Worm (Caenorhabditis elegans) whole organism, mixed stage, embryonic: Measurements from ENCODE around the gene T22F3.2.
"Not testable (repeated sequence)": the region's sequence is repeated elsewhere in the genome, so short reads cannot be mapped to it uniquely, and the experiment has no call there.

ENCODE experiments used
- M03D4.4 ChIP-seq: sonication (generic microtip); optimal IDR thresholded peaks from 2 replicates; lab custom pipeline; 2017; ENCODE audit warnings: mild to moderate bottlenecking, missing genetic modification characterization, missing compliant biosample characterization
- bed-3 ChIP-seq: fragments of 200-800 bp; sonication (Bioruptor generic); optimal IDR thresholded peaks from 3 replicates; lab custom pipeline; 2018; ENCODE audit warnings: mild to moderate bottlenecking, missing genetic modification characterization, moderate library complexity, missing compliant biosample characterization
- blmp-1 ChIP-seq: fragments of 150-350 bp; optimal IDR thresholded peaks from 2 replicates; lab custom pipeline; 2014; ENCODE audit warnings: missing biosample characterization, missing genetic modification characterization
- ceh-39 ChIP-seq: fragments of 150-350 bp; optimal IDR thresholded peaks from 2 replicates; lab custom pipeline; 2014; ENCODE audit warnings: missing biosample characterization, missing genetic modification characterization
- ceh-43 ChIP-seq: fragments of 200-800 bp; sonication (Bioruptor generic); optimal IDR thresholded peaks from 2 replicates; lab custom pipeline; 2018; ENCODE audit warnings: mild to moderate bottlenecking, missing genetic modification characterization, moderate library complexity, missing compliant biosample characterization
- ceh-83 ChIP-seq: fragments of 200-800 bp; sonication (Bioruptor generic); optimal IDR thresholded peaks from 2 replicates; lab custom pipeline; 2018; ENCODE audit warnings: mild to moderate bottlenecking, missing genetic modification characterization, missing compliant biosample characterization
- ces-1 ChIP-seq: fragments of 150-350 bp; optimal IDR thresholded peaks from 2 replicates; lab custom pipeline; 2014; ENCODE audit warnings: missing biosample characterization, missing genetic modification reagents, missing genetic modification characterization
- cnd-1 ChIP-seq: fragments of 200-800 bp; sonication (Bioruptor generic); optimal IDR thresholded peaks from 2 replicates; lab custom pipeline; 2018; ENCODE audit warnings: mild to moderate bottlenecking, missing genetic modification characterization, missing compliant biosample characterization
- drap-1 ChIP-seq: fragments of 200-800 bp; sonication (Bioruptor generic); optimal IDR thresholded peaks from 3 replicates; lab custom pipeline; 2018; ENCODE audit warnings: mild to moderate bottlenecking, missing genetic modification characterization, missing compliant biosample characterization
- elt-3 ChIP-seq: fragments of 150-350 bp; optimal IDR thresholded peaks from 2 replicates; lab custom pipeline; 2014; ENCODE audit warnings: missing biosample characterization, missing genetic modification characterization
- flh-1 ChIP-seq: fragments of 200-800 bp; sonication (Bioruptor generic); optimal IDR thresholded peaks from 2 replicates; lab custom pipeline; 2018; ENCODE audit warnings: mild to moderate bottlenecking, missing genetic modification characterization, moderate library complexity, missing compliant biosample characterization
- ham-2 ChIP-seq: fragments of 200-800 bp; sonication (Bioruptor generic); optimal IDR thresholded peaks from 2 replicates; lab custom pipeline; 2018; ENCODE audit warnings: mild to moderate bottlenecking, missing genetic modification characterization, missing compliant biosample characterization
- hlh-1 ChIP-seq: fragments of 150-350 bp; optimal IDR thresholded peaks from 2 replicates; lab custom pipeline; 2014; ENCODE audit warnings: missing biosample characterization, missing genetic modification reagents, missing genetic modification characterization
- lin-13 ChIP-seq: fragments of 150-350 bp; optimal IDR thresholded peaks from 2 replicates; lab custom pipeline; 2014; ENCODE audit warnings: missing biosample characterization, missing genetic modification characterization
- lin-32 ChIP-seq: fragments of 200-800 bp; sonication (Bioruptor generic); optimal IDR thresholded peaks from 2 replicates; lab custom pipeline; 2018; ENCODE audit warnings: mild to moderate bottlenecking, missing genetic modification characterization, missing compliant biosample characterization
- lsy-2 ChIP-seq: fragments of 150-350 bp; optimal IDR thresholded peaks from 2 replicates; lab custom pipeline; 2014; ENCODE audit warnings: missing biosample characterization, missing genetic modification characterization
- mab-5 ChIP-seq: fragments of 150-350 bp; optimal IDR thresholded peaks from 2 replicates; lab custom pipeline; 2014; ENCODE audit warnings: missing biosample characterization, missing genetic modification characterization
- mep-1 ChIP-seq: fragments of 150-350 bp; optimal IDR thresholded peaks from 2 replicates; lab custom pipeline; 2017; ENCODE audit warnings: missing biosample characterization, missing genetic modification reagents, missing genetic modification characterization, inconsistent platforms
- mls-2 ChIP-seq: sonication (generic microtip); optimal IDR thresholded peaks from 2 replicates; lab custom pipeline; 2016; ENCODE audit warnings: mild to moderate bottlenecking, missing genetic modification characterization, moderate library complexity, missing compliant biosample characterization
- nhr-12 ChIP-seq: fragments of 150-350 bp; optimal IDR thresholded peaks from 2 replicates; lab custom pipeline; 2014; ENCODE audit warnings: missing biosample characterization, missing genetic modification characterization
- nhr-2 ChIP-seq: fragments of 150-350 bp; optimal IDR thresholded peaks from 2 replicates; lab custom pipeline; 2014; ENCODE audit warnings: missing biosample characterization, missing genetic modification characterization
- nhr-237 ChIP-seq: fragments of 150-350 bp; optimal IDR thresholded peaks from 2 replicates; lab custom pipeline; 2014; ENCODE audit warnings: missing biosample characterization, missing genetic modification characterization
- nhr-28 ChIP-seq: fragments of 150-350 bp; optimal IDR thresholded peaks from 2 replicates; lab custom pipeline; 2014; ENCODE audit warnings: missing biosample characterization, missing genetic modification characterization
- nhr-76 ChIP-seq: sonication (generic microtip); optimal IDR thresholded peaks from 2 replicates; lab custom pipeline; 2017; ENCODE audit warnings: missing biosample characterization, missing genetic modification characterization
- pha-4 ChIP-seq: fragments of 150-350 bp; optimal IDR thresholded peaks from 2 replicates; lab custom pipeline; 2018; ENCODE audit warnings: missing biosample characterization, missing genetic modification reagents, missing genetic modification characterization
- snpc-4 ChIP-seq: fragments of 150-350 bp; optimal IDR thresholded peaks from 2 replicates; lab custom pipeline; 2014; ENCODE audit warnings: missing biosample characterization, missing genetic modification characterization
- sptf-1 ChIP-seq: sonication (generic microtip); optimal IDR thresholded peaks from 2 replicates; lab custom pipeline; 2017; ENCODE audit warnings: mild to moderate bottlenecking, missing genetic modification characterization, moderate library complexity, missing compliant biosample characterization
- tbx-8 ChIP-seq: fragments of 200-800 bp; sonication (Bioruptor generic); optimal IDR thresholded peaks from 2 replicates; lab custom pipeline; 2018; ENCODE audit warnings: mild to moderate bottlenecking, missing genetic modification characterization, moderate library complexity, missing compliant biosample characterization
- unc-120 ChIP-seq: sonication (generic microtip); optimal IDR thresholded peaks from 2 replicates; lab custom pipeline; 2017; ENCODE audit warnings: missing genetic modification characterization, missing compliant biosample characterization; ENCODE audit not compliant: poor library complexity, severe bottlenecking
- unc-39 ChIP-seq: fragments of 150-350 bp; optimal IDR thresholded peaks from 2 replicates; lab custom pipeline; 2014; ENCODE audit warnings: missing biosample characterization, missing genetic modification characterization
- unc-62 ChIP-seq: fragments of 150-350 bp; optimal IDR thresholded peaks from 2 replicates; lab custom pipeline; 2014; ENCODE audit warnings: missing biosample characterization, missing genetic modification reagents, missing genetic modification characterization
- zip-8 ChIP-seq: fragments of 150-350 bp; optimal IDR thresholded peaks from 2 replicates; lab custom pipeline; 2014; ENCODE audit warnings: missing biosample characterization, missing genetic modification characterization
- ztf-11 ChIP-seq: fragments of 150-350 bp; optimal IDR thresholded peaks from 2 replicates; lab custom pipeline; 2014; ENCODE audit warnings: missing biosample characterization, missing genetic modification characterization

The T22F3.2 gene

ce11 chrV:3588223-3588622 lies 1.8 kb downstream of the T22F3.2 start:
- TF ChIP-seq lin-32 (GFP tag; lab: Kevin White, UChicago) (no peak), ztf-11 (tag; lab: Kevin White, UChicago) (no peak), tbx-8 (GFP tag; lab: Kevin White, UChicago) (no peak), unc-39 (tag; lab: Kevin White, UChicago) (no peak), ham-2 (GFP tag; lab: Kevin White, UChicago) (no peak), mab-5 (tag; lab: Kevin White, UChicago) (no peak), ceh-83 (no peak), ceh-39 (no peak), zip-8 (tag; lab: Kevin White, UChicago) (no peak), ceh-43 (GFP tag; lab: Kevin White, UChicago) (no peak), cnd-1 (no peak), pha-4 (tag; lab: Kevin White, UChicago) (no peak), unc-120 (no peak), lsy-2 (no peak)

DNA sequence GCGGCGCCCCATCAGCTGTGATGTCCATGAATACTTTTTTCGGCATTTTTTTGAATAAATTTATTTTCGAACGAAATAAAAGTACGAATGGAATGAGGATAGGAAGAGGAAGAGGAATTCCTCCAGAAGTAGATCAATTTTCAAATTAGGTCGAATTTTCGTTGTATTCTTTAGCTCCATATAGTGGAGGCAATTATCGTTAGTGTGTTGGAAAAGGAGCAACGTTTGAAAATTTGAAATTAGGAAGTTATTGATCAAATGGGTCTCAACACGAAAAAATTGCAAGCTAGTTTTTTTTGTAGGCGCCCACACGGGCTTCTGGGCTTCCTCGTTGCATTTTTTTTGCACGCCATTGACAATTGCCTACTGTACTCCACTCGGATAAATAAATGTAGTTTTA lies 5.7 kb downstream of the T22F3.2 start, which contains the start of gene T22F3.12:
Gene T22F3.12, minus strand, starts transcription at position 101 of the 400 bp plus-strand sequence.
- TF ChIP-seq nhr-12 (tag; lab: Kevin White, UChicago) (no peak), ceh-83 (no peak), flh-1 (GFP tag; lab: Kevin White, UChicago) (no peak), mep-1 (tag; lab: Kevin White, UChicago) (no peak), drap-1 (GFP tag; lab: Kevin White, UChicago) (no peak), nhr-2 (tag; lab: Kevin White, UChicago) (no peak), tbx-8 (GFP tag; lab: Kevin White, UChicago) (no peak), cnd-1 (no peak), blmp-1 (no peak), ceh-43 (GFP tag; lab: Kevin White, UChicago) (no peak), bed-3 (GFP tag; lab: Kevin White, UChicago) (no peak), lin-13 (no peak), mls-2 (tag; lab: Kevin White, UChicago) (no peak)
- TF ChIP-seq, all 35 proteins: peak for 0

ce11 chrV:3594936-3595335 lies 8.5 kb downstream of the T22F3.2 start, which contains the start of gene srh-213:
Gene srh-213, minus strand, starts transcription at chrV:3595036.
- TF ChIP-seq snpc-4 (no peak), unc-39 (tag; lab: Kevin White, UChicago) (no peak), hlh-1 (no peak), sptf-1 (tag; lab: Kevin White, UChicago) (no peak), M03D4.4 (tag; lab: Kevin White, UChicago) (no peak), unc-62 (GFP tag; lab: Kevin White, UChicago) (no peak), nhr-2 (tag; lab: Kevin White, UChicago) (no peak), flh-1 (GFP tag; lab: Kevin White, UChicago) (no peak), elt-3 (no peak), nhr-76 (tag; lab: Kevin White, UChicago) (no peak), lin-13 (no peak), ham-2 (GFP tag; lab: Kevin White, UChicago) (no peak), lin-32 (GFP tag; lab: Kevin White, UChicago) (no peak)

- not testable (repeated sequence) for TF ChIP-seq ces-1 (GFP tag; lab: Kevin White, UChicago); lin-13; nhr-76 (tag; lab: Kevin White, UChicago)
These were observed 10.6 kb downstream of the T22F3.2 start, which contains the start of gene srh-212 for ce11 chrV:3597052-3597451. Gene srh-212, minus strand, starts transcription at chrV:3597152.

ce11 chrV:3600570-3600969 lies 14.1 kb downstream of the T22F3.2 start, which contains the start of gene T22F3.7:
Gene T22F3.7, minus strand, starts transcription at chrV:3600670.
- TF ChIP-seq bed-3 (GFP tag; lab: Kevin White, UChicago), result no peak
- TF ChIP-seq ceh-39, result no peak
- no peak for TF ChIP-seq drap-1 (GFP tag; lab: Kevin White, UChicago)
- TF ChIP-seq nhr-237 (tag; lab: Kevin White, UChicago), result no peak
- TF ChIP-seq ceh-43 (GFP tag; lab: Kevin White, UChicago), result no peak
- TF ChIP-seq ham-2 (GFP tag; lab: Kevin White, UChicago), result no peak
- TF ChIP-seq lsy-2, result no peak
- TF ChIP-seq nhr-28, result no peak
- TF ChIP-seq tbx-8 (GFP tag; lab: Kevin White, UChicago), result no peak
- TF ChIP-seq pha-4 (tag; lab: Kevin White, UChicago), result no peak
- TF ChIP-seq nhr-2 (tag; lab: Kevin White, UChicago), result no peak
- no peak for TF ChIP-seq elt-3
- TF ChIP-seq ztf-11 (tag; lab: Kevin White, UChicago), result no peak
- TF ChIP-seq nhr-12 (tag; lab: Kevin White, UChicago), result no peak
